Fruit fly (Drosophila melanogaster) whole organism, larva: ENCODE data around the gene Efhc1.1.
A peak's percentile ranks its signal among the peaks of the same experiment; 100 is the strongest.

Source experiments
- noc ChIP-seq: fragments of 200-800 bp; sonication (Bioruptor generic); optimal IDR thresholded peaks from 3 replicates; lab custom pipeline; 2019; ENCODE audit warnings: missing biosample characterization, mild to moderate bottlenecking, missing genetic modification characterization, moderate library complexity

The Efhc1.1 gene

DNA sequence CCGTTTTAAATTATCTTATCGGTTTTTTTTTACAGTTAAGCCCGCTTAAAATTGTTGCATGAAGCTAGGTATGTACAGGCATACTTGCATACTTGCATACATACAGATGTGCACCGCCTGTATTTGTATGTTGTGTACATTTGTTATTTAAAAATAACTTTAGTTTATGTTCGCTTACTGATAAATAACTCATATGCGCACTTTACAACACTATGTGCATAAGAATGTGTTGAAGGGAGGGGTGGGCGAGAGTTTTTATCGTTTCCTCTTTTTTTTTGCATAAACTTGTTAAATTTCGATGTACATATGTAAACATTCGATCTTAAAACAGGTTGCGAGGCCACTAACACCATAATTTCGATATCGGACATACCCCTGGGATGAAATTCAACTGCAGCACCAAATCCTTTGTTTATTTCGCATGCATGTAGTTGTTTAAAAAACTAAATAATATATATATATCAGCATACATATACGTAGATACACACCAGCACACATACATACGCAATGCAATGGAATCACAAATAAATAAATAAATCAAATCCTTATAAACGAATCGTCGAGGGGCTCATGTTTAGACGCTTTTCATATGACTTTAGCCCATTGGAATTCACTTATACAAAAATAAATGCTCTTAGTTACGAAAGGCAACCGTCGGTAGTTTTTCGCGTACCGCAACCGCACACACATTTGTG is 23.6 kb downstream of the Efhc1.1 start:
- no peak for TF ChIP-seq noc

DNA sequence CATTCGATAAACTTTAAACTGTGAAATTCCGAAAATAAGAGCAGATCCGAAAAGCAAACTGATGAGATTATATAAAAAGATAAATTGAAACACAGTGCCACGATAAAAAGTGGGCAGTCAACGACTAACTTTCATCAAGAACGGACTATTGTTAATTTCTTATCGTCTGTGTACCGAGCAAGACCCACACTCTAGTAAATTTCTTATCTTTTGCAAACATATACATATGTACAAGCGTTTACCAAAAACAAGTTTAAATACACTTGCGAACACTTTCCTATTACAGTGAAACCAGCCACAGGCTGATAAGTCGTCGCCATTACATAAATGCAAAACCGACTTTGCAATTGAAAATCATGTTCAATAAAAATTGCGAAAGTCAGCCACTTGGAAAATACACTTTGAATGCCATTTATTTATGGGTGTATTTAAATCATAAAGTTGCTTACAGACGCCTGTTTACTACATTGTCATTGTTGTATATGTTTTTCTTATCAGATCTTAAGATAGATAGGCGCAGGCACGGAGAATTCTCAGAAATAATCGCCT is 24.7 kb downstream of the Efhc1.1 start:
- TF ChIP-seq noc = peak; percentile 56

- TF ChIP-seq noc = no peak
These were observed 27.5 kb downstream of the Efhc1.1 start, which contains the start of gene CG8260 for dm6 chrX:15756018-15756417. TSS of gene CG8260 (plus strand) at chrX:15756318.

DNA sequence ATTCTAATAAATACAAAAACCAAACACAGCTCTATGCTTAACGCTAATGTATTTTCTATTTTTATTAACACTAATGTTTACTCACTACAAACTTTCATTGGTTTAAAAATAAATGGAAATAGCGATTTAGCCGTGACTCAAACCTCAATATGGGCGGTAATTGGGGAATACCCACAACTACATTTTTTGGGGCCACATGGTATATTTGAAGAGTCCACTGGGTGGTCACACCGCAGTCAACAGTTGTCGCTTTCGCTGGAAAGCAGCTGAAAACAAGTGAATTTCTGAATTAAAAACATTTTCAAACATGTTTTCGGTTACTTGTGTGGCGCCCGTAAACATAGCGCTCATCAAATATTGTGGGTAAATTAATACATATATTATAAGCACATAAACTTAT is 34.6 kb downstream of the Efhc1.1 start, which contains the start of gene Mvd:
Gene Mvd (plus strand): TSS at position 222 of the 400 bp plus-strand sequence.
- TF ChIP-seq noc = no peak

DNA sequence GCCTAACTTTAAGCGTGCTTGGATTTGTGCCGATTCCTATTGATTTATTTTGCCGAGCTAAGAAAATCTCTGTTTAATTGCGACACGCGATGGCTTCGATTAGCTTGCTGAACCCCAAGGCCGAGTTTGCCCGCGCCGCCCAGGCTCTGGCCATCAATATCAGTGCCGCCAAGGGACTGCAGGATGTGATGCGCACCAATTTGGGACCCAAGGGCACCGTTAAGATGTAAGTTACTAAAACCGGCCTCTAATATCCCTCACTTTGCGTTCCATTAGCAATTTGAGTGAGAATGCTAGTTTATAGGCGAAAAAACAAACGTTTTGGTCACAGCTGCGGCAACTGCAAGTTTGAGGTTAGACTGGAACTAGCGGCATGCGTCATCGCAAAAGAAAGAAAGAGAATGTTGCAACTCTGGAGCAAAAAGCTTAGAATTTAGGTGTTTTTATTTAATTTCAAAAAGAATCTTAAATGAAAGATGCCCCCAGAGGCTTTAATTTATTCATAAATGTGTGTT is 36.8 kb downstream of the Efhc1.1 start:
- no peak for TF ChIP-seq noc

DNA sequence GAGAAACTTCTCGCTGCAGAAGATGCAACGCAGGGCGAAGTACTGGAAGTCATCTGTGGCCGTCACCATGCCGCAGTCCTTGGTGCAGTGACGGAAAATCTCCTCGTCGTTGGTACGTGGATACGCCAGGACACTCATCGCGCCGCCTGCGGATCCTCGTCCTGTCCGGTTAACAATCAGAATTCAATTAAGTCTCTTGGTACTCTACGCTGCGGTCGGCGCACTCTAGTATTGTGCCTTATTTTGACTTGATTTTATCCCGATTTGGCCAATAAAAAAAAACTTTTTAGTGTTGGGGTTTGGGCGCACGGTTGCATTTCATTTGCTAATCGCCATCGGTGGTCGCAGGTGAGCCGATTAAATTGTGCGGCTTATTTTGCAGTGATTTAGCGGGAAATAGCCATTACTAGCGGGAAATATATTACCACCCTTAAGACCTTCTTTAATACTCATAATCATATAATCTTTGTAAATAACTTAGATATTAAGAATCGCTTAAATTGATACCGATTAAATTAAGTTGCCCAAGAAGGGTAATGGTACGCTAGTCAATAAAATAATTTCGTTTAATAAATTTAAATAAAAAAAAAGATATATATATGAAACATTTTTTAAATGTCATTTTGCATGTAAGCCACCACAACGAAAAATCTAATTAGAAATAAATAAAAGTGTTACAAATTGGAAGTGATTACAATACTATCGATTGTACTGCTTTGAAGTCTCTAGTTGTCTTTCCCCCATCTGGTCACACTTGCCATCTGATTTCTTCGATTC is 37.4 kb downstream of the Efhc1.1 start, which contains the start of the genes CG8944 and CCT6:
Gene CG8944 (minus strand): TSS at position 327 of the 777 bp plus-strand sequence.
Gene CCT6 (plus strand): TSS at position 744 of the 777 bp plus-strand sequence.
- TF ChIP-seq noc = no peak

DNA sequence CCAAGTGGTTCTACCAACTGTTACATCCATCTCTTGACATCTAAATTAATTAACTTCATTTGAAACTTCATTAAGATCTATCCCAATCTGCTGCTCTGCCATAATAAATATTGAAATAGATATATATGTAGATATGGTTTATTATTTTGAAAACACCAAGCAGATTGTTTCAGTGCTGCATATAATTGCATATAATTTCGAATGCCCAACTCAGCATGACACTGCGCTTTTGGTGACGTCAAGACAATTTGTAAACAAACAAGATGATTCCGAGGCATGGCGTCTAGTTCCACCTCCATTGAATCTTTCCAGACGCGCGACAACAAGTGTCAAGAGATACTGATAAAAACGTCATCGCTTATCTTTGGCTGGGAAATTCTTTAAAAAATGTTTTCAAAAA is 42.6 kb downstream of the Efhc1.1 start:
- peak; percentile 25 for TF ChIP-seq noc

DNA sequence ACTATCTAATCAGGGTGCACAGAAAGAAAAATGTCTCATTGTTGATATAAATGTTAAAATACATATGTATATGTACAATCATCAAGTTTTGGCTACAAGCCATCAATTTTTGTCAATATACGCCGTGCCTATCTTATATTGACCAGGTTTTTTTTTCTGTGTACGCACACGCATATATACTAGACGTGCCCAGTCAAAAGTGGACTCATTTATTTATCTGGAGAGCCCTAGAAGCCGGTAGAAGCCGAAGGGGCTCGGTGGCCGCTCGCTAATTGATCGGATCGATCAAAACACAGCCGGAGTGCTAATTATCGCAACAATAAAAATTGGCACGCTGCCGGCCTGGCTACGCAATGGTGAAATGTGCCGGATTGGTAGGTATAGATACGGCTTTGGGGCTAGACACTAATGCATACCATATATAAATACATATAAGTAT is 43.2 kb downstream of the Efhc1.1 start:
- TF ChIP-seq noc = peak; percentile 91

- peak; percentile 63 for TF ChIP-seq noc
These were observed 44.5 kb downstream of the Efhc1.1 start, which contains the start of the genes CG11679 and CG8206 for dm6 chrX:15738890-15739550. TSS of gene CG11679 (minus strand) at chrX:15738954. TSS of gene CG8206 (plus strand) at chrX:15739230.

DNA sequence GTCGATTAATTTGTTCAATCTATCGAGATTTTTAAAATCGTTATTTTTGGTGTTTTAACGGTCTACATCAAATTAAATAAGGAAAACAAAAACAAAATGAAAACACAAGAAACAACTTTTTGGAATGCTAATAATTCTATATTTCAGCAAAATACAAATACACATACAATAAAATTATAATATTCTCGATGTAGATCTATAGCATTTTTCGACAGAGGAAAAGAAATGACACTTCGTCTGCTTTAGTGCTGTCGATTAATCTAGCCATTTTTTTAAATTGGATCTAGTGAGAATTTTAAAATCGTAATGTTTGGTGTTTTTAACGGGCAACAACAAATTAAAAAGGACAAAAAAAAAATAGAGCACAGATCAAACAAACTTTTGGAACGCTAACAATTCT is 46.4 kb downstream of the Efhc1.1 start, which contains the start of gene Arp6:
Gene Arp6 (minus strand): TSS at position 11 of the 400 bp plus-strand sequence.
- TF ChIP-seq noc = no peak

- TF ChIP-seq noc = peak; percentile 76
These were observed 49.5 kb downstream of the Efhc1.1 start, which contains the start of the genes CG12379 and MagR for dm6 chrX:15733995-15734394. TSS of gene CG12379 (minus strand) at chrX:15733996. TSS of gene MagR (plus strand) at chrX:15734270.

DNA sequence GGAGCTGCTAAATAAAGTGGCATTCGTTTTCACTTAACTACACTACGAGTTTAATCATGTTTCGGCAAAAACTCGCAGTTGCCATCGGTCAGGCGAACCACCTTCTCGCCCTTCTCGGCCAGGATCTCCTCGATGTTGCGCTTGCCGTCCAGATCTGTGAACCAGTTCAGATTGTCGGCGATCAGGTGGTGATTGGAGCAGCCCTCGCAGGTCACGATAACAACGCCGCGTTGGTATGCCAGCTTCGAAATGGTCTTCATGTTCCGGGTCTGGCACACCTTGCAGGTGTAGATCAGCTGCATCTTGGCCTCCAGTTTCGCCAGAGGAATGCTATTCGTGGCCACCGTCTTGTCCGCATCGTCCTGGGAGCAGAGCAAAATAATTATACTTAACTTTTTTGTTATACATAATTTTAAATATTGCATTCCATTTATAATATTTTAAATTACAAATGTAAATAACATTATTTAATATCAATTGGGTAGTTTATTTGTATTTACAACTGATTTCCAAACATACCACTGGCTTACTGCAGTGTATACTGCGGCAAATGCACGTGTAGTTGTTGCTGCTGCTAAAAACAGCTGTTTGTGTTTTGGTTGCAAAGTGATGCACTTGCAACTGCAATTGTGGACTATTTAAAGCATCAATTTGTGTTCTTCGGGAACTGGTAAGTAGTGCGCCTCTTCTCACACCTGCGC is 50.2 kb downstream of the Efhc1.1 start:
- TF ChIP-seq noc = no peak

- no peak for TF ChIP-seq noc
These were observed 51.5 kb downstream of the Efhc1.1 start, which contains the start of gene CG8191 for dm6 chrX:15731968-15732367. TSS of gene CG8191 (plus strand) at chrX:15732178.
